Fruit fly (Drosophila melanogaster) whole organism, embryonic: ENCODE results near the gene Cp7Fa.

Source experiments
- C15 ChIP-seq: fragments of 200-800 bp; sonication (Bioruptor generic); IDR thresholded peaks from 3 replicates; pipeline ENCODE4 v1.3.6; 2022; ENCODE audit warnings: missing biosample characterization, missing genetic modification characterization
- CG11247 ChIP-seq: fragments of 200-800 bp; sonication (Bioruptor generic); IDR thresholded peaks from 2 replicates; pipeline ENCODE4 v1.3.6; 2022; ENCODE audit warnings: missing biosample characterization, missing genetic modification characterization
- CG11398 ChIP-seq: fragments of 200-800 bp; sonication (Bioruptor generic); optimal IDR thresholded peaks from 2 replicates; lab custom pipeline; 2016; ENCODE audit warnings: missing biosample characterization, missing genetic modification characterization
- CG11504 ChIP-seq: fragments of 200-800 bp; sonication (Bioruptor generic); optimal IDR thresholded peaks from 3 replicates; lab custom pipeline; 2019; ENCODE audit warnings: missing biosample characterization, mild to moderate bottlenecking, missing genetic modification characterization, moderate library complexity
- CG11560 ChIP-seq: fragments of 200-800 bp; sonication (Bioruptor generic); IDR thresholded peaks from 3 replicates; pipeline ENCODE4 v1.3.6; 2022; ENCODE audit warnings: missing biosample characterization, missing genetic modification characterization
- CG17359 ChIP-seq: fragments of 200-800 bp; sonication (Bioruptor generic); optimal IDR thresholded peaks from 3 replicates; lab custom pipeline; 2018; ENCODE audit warnings: missing biosample characterization, mild to moderate bottlenecking, missing genetic modification characterization, moderate library complexity
- CG18011 ChIP-seq: fragments of 200-800 bp; sonication (Bioruptor generic); optimal IDR thresholded peaks from 2 replicates; lab custom pipeline; 2017; ENCODE audit warnings: missing biosample characterization, missing genetic modification characterization, mild to moderate bottlenecking, moderate library complexity, missing genotype
- CG30020 ChIP-seq: fragments of 200-800 bp; optimal IDR thresholded peaks from 2 replicates; lab custom pipeline; 2019; ENCODE audit warnings: missing biosample characterization, mild to moderate bottlenecking, missing genetic modification characterization, moderate library complexity
- CG32767 ChIP-seq: fragments of 200-800 bp; sonication (Bioruptor generic); IDR thresholded peaks from 2 replicates; pipeline ENCODE4 v1.3.6; 2022; ENCODE audit warnings: missing biosample characterization, missing genetic modification characterization
- CG34224 ChIP-seq: fragments of 200-800 bp; sonication (Bioruptor generic); IDR thresholded peaks from 3 replicates; pipeline ENCODE4 v1.3.6; 2022; ENCODE audit warnings: missing biosample characterization, missing genetic modification characterization; ENCODE audit not compliant: partially characterized antibody
- CG4707 ChIP-seq: fragments of 200-800 bp; sonication (Bioruptor generic); optimal IDR thresholded peaks from 2 replicates; lab custom pipeline; 2018; ENCODE audit warnings: missing biosample characterization, mild to moderate bottlenecking, missing genetic modification characterization, moderate library complexity
- CG6765 ChIP-seq: fragments of 200-800 bp; sonication (Bioruptor generic); optimal IDR thresholded peaks from 3 replicates; lab custom pipeline; 2017; ENCODE audit warnings: missing biosample characterization, mild to moderate bottlenecking, missing genetic modification characterization
- CG7987 ChIP-seq: fragments of 200-800 bp; sonication (Bioruptor generic); optimal IDR thresholded peaks from 2 replicates; lab custom pipeline; 2018; ENCODE audit warnings: missing biosample characterization, mild to moderate bottlenecking, missing genetic modification characterization, moderate library complexity
- CG9437 ChIP-seq: fragments of 200-800 bp; sonication (Bioruptor generic); optimal IDR thresholded peaks from 2 replicates; lab custom pipeline; 2018; ENCODE audit warnings: missing biosample characterization, mild to moderate bottlenecking, missing genetic modification characterization
- CTCF ChIP-seq: fragments of 200-800 bp; sonication (Bioruptor generic); optimal IDR thresholded peaks from 2 replicates; lab custom pipeline; 2017; ENCODE audit warnings: missing biosample characterization, mild to moderate bottlenecking, missing genetic modification characterization, moderate library complexity
- D19A ChIP-seq: fragments of 200-800 bp; optimal IDR thresholded peaks from 3 replicates; lab custom pipeline; 2019; ENCODE audit warnings: missing biosample characterization, mild to moderate bottlenecking, missing genetic modification characterization, moderate library complexity
- Doc3 ChIP-seq: fragments of 200-800 bp; sonication (Bioruptor generic); IDR thresholded peaks from 3 replicates; pipeline ENCODE4 v1.3.6; 2022; ENCODE audit warnings: missing biosample characterization, missing genetic modification characterization; ENCODE audit not compliant: partially characterized antibody
- Dref ChIP-seq: fragments of 200-800 bp; sonication (Bioruptor generic); IDR thresholded peaks from 2 replicates; pipeline ENCODE4 v1.3.6; 2022; ENCODE audit warnings: missing biosample characterization, missing genetic modification characterization
- Eip74EF ChIP-seq, 2 experiments: fragments of 200-800 bp in 1 of 2; fragments of >200 bp in 1 of 2; sonication (Bioruptor generic) in 1 of 2; optimal IDR thresholded peaks; 2 replicates each; lab custom pipeline; 2017 to 2019; ENCODE audit warnings: missing biosample characterization in 2 of 2, missing genetic modification characterization in 2 of 2, mild to moderate bottlenecking in 1 of 2, moderate library complexity in 1 of 2
- MTF-1 ChIP-seq: fragments of 200-800 bp; sonication (Bioruptor generic); optimal IDR thresholded peaks from 2 replicates; lab custom pipeline; 2018; ENCODE audit warnings: missing biosample characterization, mild to moderate bottlenecking, missing genetic modification characterization, borderline replicate concordance
- Mad ChIP-seq: fragments of 200-800 bp; sonication (Bioruptor generic); optimal IDR thresholded peaks from 2 replicates; lab custom pipeline; 2016; ENCODE audit warnings: missing biosample characterization, missing genetic modification characterization
- NC2β ChIP-seq: fragments of 200-800 bp; sonication (Bioruptor generic); optimal IDR thresholded peaks from 2 replicates; lab custom pipeline; 2016; ENCODE audit warnings: missing biosample characterization, missing genetic modification characterization
- Nf-YC ChIP-seq: fragments of 200-800 bp; optimal IDR thresholded peaks from 3 replicates; lab custom pipeline; 2019; ENCODE audit warnings: missing biosample characterization, mild to moderate bottlenecking, missing genetic modification characterization, moderate library complexity
- NfI ChIP-seq: fragments of 200-800 bp; sonication (Bioruptor generic); optimal IDR thresholded peaks from 3 replicates; lab custom pipeline; 2018; ENCODE audit warnings: missing biosample characterization, mild to moderate bottlenecking, missing genetic modification characterization, moderate library complexity
- Sox102F ChIP-seq: fragments of 200-800 bp; sonication (Bioruptor generic); optimal IDR thresholded peaks from 2 replicates; lab custom pipeline; 2018; ENCODE audit warnings: missing biosample characterization, mild to moderate bottlenecking, missing genetic modification characterization, moderate library complexity
- ash1 ChIP-seq: fragments of 200-800 bp; sonication (Bioruptor generic); optimal IDR thresholded peaks from 2 replicates; lab custom pipeline; 2018; ENCODE audit warnings: missing biosample characterization, mild to moderate bottlenecking, missing genetic modification characterization
- chinmo ChIP-seq: fragments of 200-800 bp; sonication (Bioruptor generic); IDR thresholded peaks from 4 replicates; pipeline ENCODE4 v1.3.6; 2022; ENCODE audit warnings: missing biosample characterization, missing genetic modification characterization; ENCODE audit not compliant: partially characterized antibody
- crp ChIP-seq, 2 experiments: fragments of 200-800 bp; sonication (Bioruptor generic); optimal IDR thresholded peaks; 2 replicates in 1 of 2; 3 replicates in 1 of 2; lab custom pipeline; 2017; ENCODE audit warnings: missing biosample characterization in 2 of 2, missing genetic modification characterization in 2 of 2, mild to moderate bottlenecking in 1 of 2, moderate library complexity in 1 of 2
- dmrt99B ChIP-seq: fragments of 200-800 bp; sonication (Bioruptor generic); optimal IDR thresholded peaks from 2 replicates; lab custom pipeline; 2018; ENCODE audit warnings: missing biosample characterization, mild to moderate bottlenecking, missing genetic modification characterization, moderate library complexity
- gt ChIP-seq: fragments of 200-800 bp; sonication (Bioruptor generic); IDR thresholded peaks from 2 replicates; pipeline ENCODE4 v1.3.6; 2022; ENCODE audit warnings: missing biosample characterization, missing genetic modification characterization
- hb ChIP-seq: fragments of 200-800 bp; sonication (Bioruptor generic); IDR thresholded peaks from 3 replicates; pipeline ENCODE4 v1.3.6; 2022; ENCODE audit warnings: missing biosample characterization, missing genetic modification characterization; ENCODE audit not compliant: partially characterized antibody
- hbn ChIP-seq: fragments of 200-800 bp; sonication (Bioruptor generic); IDR thresholded peaks from 2 replicates; pipeline ENCODE4 v1.3.6; 2022; ENCODE audit warnings: missing biosample characterization, missing genetic modification characterization; ENCODE audit not compliant: partially characterized antibody
- jigr1 ChIP-seq: fragments of 200-800 bp; sonication (Bioruptor generic); IDR thresholded peaks from 3 replicates; pipeline ENCODE4 v1.3.6; 2022; ENCODE audit warnings: missing biosample characterization, missing genetic modification characterization
- lbe ChIP-seq: fragments of 200-800 bp; sonication (Bioruptor generic); optimal IDR thresholded peaks from 2 replicates; lab custom pipeline; 2016; ENCODE audit warnings: missing biosample characterization, mild to moderate bottlenecking, missing genetic modification characterization
- odd ChIP-seq: fragments of 200-800 bp; sonication (Bioruptor generic); optimal IDR thresholded peaks from 2 replicates; lab custom pipeline; 2017; ENCODE audit warnings: missing biosample characterization, mild to moderate bottlenecking, missing genetic modification characterization
- pum ChIP-seq: fragments of 200-800 bp; sonication (Bioruptor generic); optimal IDR thresholded peaks from 2 replicates; lab custom pipeline; 2016; ENCODE audit warnings: missing biosample characterization, missing genetic modification characterization
- run ChIP-seq: fragments of 200-800 bp; sonication (Bioruptor generic); optimal IDR thresholded peaks from 3 replicates; lab custom pipeline; 2018; ENCODE audit warnings: missing biosample characterization, mild to moderate bottlenecking, missing genetic modification characterization
- sim ChIP-seq: fragments of 200-800 bp; sonication (Bioruptor generic); IDR thresholded peaks from 2 replicates; pipeline ENCODE4 v1.3.6; 2022; ENCODE audit warnings: missing biosample characterization, missing genetic modification characterization
- sob ChIP-seq: fragments of 200-800 bp; sonication (Bioruptor generic); IDR thresholded peaks from 2 replicates; pipeline ENCODE4 v1.3.6; 2022; ENCODE audit warnings: missing biosample characterization, missing genetic modification characterization
- stwl ChIP-seq: fragments of 200-800 bp; sonication (Bioruptor generic); optimal IDR thresholded peaks from 3 replicates; lab custom pipeline; 2018; ENCODE audit warnings: missing biosample characterization, mild to moderate bottlenecking, missing genetic modification characterization, moderate library complexity
- tap ChIP-seq: fragments of 200-800 bp; optimal IDR thresholded peaks from 3 replicates; lab custom pipeline; 2019; ENCODE audit warnings: missing biosample characterization, mild to moderate bottlenecking, missing genetic modification characterization, moderate library complexity
- trem ChIP-seq: fragments of 200-800 bp; optimal IDR thresholded peaks from 3 replicates; lab custom pipeline; 2019; ENCODE audit warnings: missing biosample characterization, mild to moderate bottlenecking, missing genetic modification characterization, moderate library complexity
- trh ChIP-seq: fragments of 200-800 bp; sonication (Bioruptor generic); optimal IDR thresholded peaks from 2 replicates; lab custom pipeline; 2016; ENCODE audit warnings: missing biosample characterization, missing genetic modification characterization
- vfl ChIP-seq: fragments of 200-800 bp; sonication (Bioruptor generic); optimal IDR thresholded peaks from 2 replicates; lab custom pipeline; 2016; ENCODE audit warnings: missing biosample characterization, missing genetic modification characterization
- vnd ChIP-seq: fragments of 200-800 bp; sonication (Bioruptor generic); IDR thresholded peaks from 3 replicates; pipeline ENCODE4 v1.3.6; 2022; ENCODE audit warnings: missing biosample characterization, missing genetic modification characterization; ENCODE audit not compliant: partially characterized antibody
- wek ChIP-seq: fragments of 200-800 bp; sonication (Bioruptor generic); optimal IDR thresholded peaks from 3 replicates; lab custom pipeline; 2018; ENCODE audit warnings: missing biosample characterization, mild to moderate bottlenecking, missing genetic modification characterization, moderate library complexity
- zen ChIP-seq: fragments of 200-800 bp; sonication (Bioruptor generic); optimal IDR thresholded peaks from 3 replicates; lab custom pipeline; 2018; ENCODE audit warnings: missing biosample characterization, mild to moderate bottlenecking, missing genetic modification characterization, moderate library complexity

Cp7Fa gene

dm6 chrX:8517121-8518024, 46.7 kb downstream of the Cp7Fa start, which contains the start of gene Nrg (continued):
- peak; percentile 38 for TF ChIP-seq CG18011
- peak; percentile 46 for TF ChIP-seq ash1 (GFP tag; lab: Kevin White, UChicago)
- peak; percentile 57 for TF ChIP-seq CG7987
- TF ChIP-seq CG34224 (GFP tag; lab: Robert Waterston, UW): peak; percentile 100
- TF ChIP-seq CG11560 (tag; lab: Robert Waterston, UW): peak; percentile 62; the same call in 1 of the 3 replicates
- peak; percentile 31 for TF ChIP-seq CG30020 (tag; lab: Kevin White, UChicago)
- peak; percentile 99 for TF ChIP-seq Doc3
- peak; percentile 98 for TF ChIP-seq vnd (GFP tag; lab: Robert Waterston, UW)
- peak; percentile 26 for TF ChIP-seq NfI (GFP tag; lab: Kevin White, UChicago)
- TF ChIP-seq zen: peak; percentile 68
- TF ChIP-seq trh: no peak
- peak; percentile 36 for TF ChIP-seq CG4707 (GFP tag; lab: Kevin White, UChicago)
- TF ChIP-seq Nf-YC: peak; percentile 62
- TF ChIP-seq sim (GFP tag; lab: Robert Waterston, UW): 0 out of 2 replicates have a peak, but pooled peaks have one; percentile 22
- TF ChIP-seq NC2β (GFP tag; lab: Kevin White, UChicago): peak; percentile 14
- peak; percentile 61 for TF ChIP-seq sob (GFP tag; lab: Robert Waterston, UW)
- peak; percentile 88 for TF ChIP-seq stwl (tag; lab: Kevin White, UChicago)
- TF ChIP-seq CTCF: peak; percentile 44
- TF ChIP-seq odd (GFP tag; lab: Kevin White, UChicago): no peak
- no peak for TF ChIP-seq CG32767 (GFP tag; lab: Robert Waterston, UW)
- peak; percentile 44 for TF ChIP-seq CG9437
- TF ChIP-seq D19A (tag; lab: Kevin White, UChicago): no peak
- peak; percentile 28 for TF ChIP-seq CG11504 (tag; lab: Kevin White, UChicago)
- TF ChIP-seq hb (GFP tag; lab: Robert Waterston, UW): peak; percentile 99
- TF ChIP-seq pum: no peak
- peak; percentile 22 for TF ChIP-seq CG17359
- no peak for TF ChIP-seq Sox102F (GFP tag; lab: Kevin White, UChicago)
- no peak for TF ChIP-seq jigr1 (GFP tag; lab: Robert Waterston, UW)
- peak in 1 of 2 experiments; percentile 24 for TF ChIP-seq Eip74EF (GFP tag; optimal IDR thresholded peaks at IDR 0.05; lab: Kevin White, UChicago)
- TF ChIP-seq Mad: peak; percentile 19
- no peak for TF ChIP-seq gt (GFP tag; lab: Robert Waterston, UW)
- TF ChIP-seq Dref: peak; percentile 99
- peak; percentile 99 for TF ChIP-seq chinmo (GFP tag; lab: Robert Waterston, UW)
- peak; percentile 37 for TF ChIP-seq lbe (GFP tag; lab: Kevin White, UChicago)
- no peak for TF ChIP-seq tap (tag; lab: Kevin White, UChicago)
- peak in 1 of 2 experiments; percentile 9 for TF ChIP-seq crp (GFP tag; optimal IDR thresholded peaks at IDR 0.05; lab: Kevin White, UChicago)
- peak; percentile 95 for TF ChIP-seq trem (tag; lab: Kevin White, UChicago)
- TF ChIP-seq CG11247 (GFP tag; lab: Robert Waterston, UW): no peak
- TF ChIP-seq dmrt99B (tag; lab: Kevin White, UChicago): peak; percentile 13
- TF ChIP-seq MTF-1 (GFP tag; lab: Kevin White, UChicago): peak; percentile 58
- TF ChIP-seq hbn: peak; percentile 100
- peak; percentile 40 for TF ChIP-seq CG11398 (GFP tag; lab: Kevin White, UChicago)
- no peak for TF ChIP-seq CG6765
- TF ChIP-seq wek (GFP tag; lab: Kevin White, UChicago): peak; percentile 27
- peak; percentile 21 for TF ChIP-seq run (tag; lab: Kevin White, UChicago)
- no peak for TF ChIP-seq vfl (GFP tag; lab: Kevin White, UChicago)
- TF ChIP-seq C15 (GFP tag; lab: Robert Waterston, UW): no peak
